Worm (Caenorhabditis elegans) whole organism, L4/young adult: ENCODE results near the gene lurp-4.

Source experiments
- W03F9.2 ChIP-seq: fragments of 150-350 bp; optimal IDR thresholded peaks from 2 replicates; lab custom pipeline; 2014; ENCODE audit warnings: missing biosample characterization, missing genetic modification characterization
- dao-5 ChIP-seq: sonication (generic microtip); optimal IDR thresholded peaks from 2 replicates; lab custom pipeline; 2016; ENCODE audit warnings: missing genotype, missing genetic modification characterization, moderate library complexity, missing compliant biosample characterization
- him-1 ChIP-seq: sonication (generic microtip); optimal IDR thresholded peaks from 2 replicates; lab custom pipeline; 2016; ENCODE audit warnings: missing genotype, missing genetic modification reagents, missing genetic modification characterization, missing compliant biosample characterization

- TF ChIP-seq him-1 = no peak
- no peak for TF ChIP-seq dao-5
- no peak for TF ChIP-seq W03F9.2 (tag; lab: Kevin White, UChicago)
Measured at ce11 chrV:13095654-13096053, 3.2 kb downstream of the lurp-4 start, which contains the start of gene C34B4.5.
